Worm (Caenorhabditis elegans): ENCODE measurements around the gene baz-2.

DNA sequence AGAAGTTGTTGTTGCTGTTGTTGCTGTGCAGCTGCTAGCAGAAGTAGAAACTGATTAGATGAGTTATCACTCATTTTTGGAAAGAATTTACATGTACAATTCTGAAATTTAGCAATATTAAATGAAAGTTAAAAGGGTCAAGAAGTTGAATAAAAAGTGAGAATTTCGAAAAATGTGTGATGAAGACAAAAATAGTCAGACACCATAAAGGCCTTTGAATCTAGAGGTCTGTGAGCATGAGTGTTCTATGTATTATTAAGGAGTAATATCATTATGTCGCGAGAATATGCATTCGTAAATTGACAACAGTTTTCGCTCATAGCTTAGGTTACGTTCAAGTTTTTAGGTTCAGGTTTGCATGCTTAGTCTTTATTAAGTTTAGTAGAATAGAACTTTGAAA is at the start of gene baz-2:
- TF ChIP-seq fkh-10 (GFP tag; optimal IDR thresholded peaks at IDR 0.05): no peak
- no peak for TF ChIP-seq nhr-85 (tag)

All from whole organism, L1 larva.